Worm (Caenorhabditis elegans): ENCODE data around the gene klf-2.
A peak's percentile ranks its signal among the peaks of the same experiment; 100 is the strongest.

The klf-2 gene

ce11 chrV:20727458-20727857 lies 42.0 kb downstream of the klf-2 start:
- TF ChIP-seq fos-1 (tag; optimal IDR thresholded peaks at IDR 0.05), result no peak
- TF ChIP-seq ceh-82 (tag; optimal IDR thresholded peaks at IDR 0.05), result no peak
- TF ChIP-seq sem-4 (tag; optimal IDR thresholded peaks at IDR 0.05), result no peak
- TF ChIP-seq mab-5 (tag; optimal IDR thresholded peaks at IDR 0.05), result no peak
- TF ChIP-seq ztf-4 (tag; optimal IDR thresholded peaks at IDR 0.05), result no peak
- TF ChIP-seq nhr-6 (tag; optimal IDR thresholded peaks at IDR 0.05), result no peak
- TF ChIP-seq aly-2 (tag; optimal IDR thresholded peaks at IDR 0.05), result no peak
- no peak for TF ChIP-seq sma-9 (GFP tag; optimal IDR thresholded peaks at IDR 0.05)
- TF ChIP-seq sma-9 (tag; optimal IDR thresholded peaks at IDR 0.05), result no peak

- TF ChIP-seq crh-2 (tag; optimal IDR thresholded peaks at IDR 0.05) (peak; percentile 86), C34F6.9 (tag; optimal IDR thresholded peaks at IDR 0.05) (peak; percentile 68), lin-13 (GFP tag; optimal IDR thresholded peaks at IDR 0.05) (peak; percentile 37), nhr-23 (tag; optimal IDR thresholded peaks at IDR 0.05) (no peak), alr-1 (tag; optimal IDR thresholded peaks at IDR 0.05) (no peak), ceh-16 (tag; optimal IDR thresholded peaks at IDR 0.05) (no peak), nhr-11 (tag; optimal IDR thresholded peaks at IDR 0.05) (no peak), egl-27 (tag; optimal IDR thresholded peaks at IDR 0.05) (no peak), blmp-1 (tag; optimal IDR thresholded peaks at IDR 0.05; ENCODE audit: insufficient read depth) (no peak), ZK546.5 (tag; optimal IDR thresholded peaks at IDR 0.05) (no peak), dmd-4 (tag; optimal IDR thresholded peaks at IDR 0.05) (no peak), fos-1 (tag; optimal IDR thresholded peaks at IDR 0.05) (peak; percentile 69), nhr-10 (tag; optimal IDR thresholded peaks at IDR 0.05) (no peak), gmeb-1 (tag; optimal IDR thresholded peaks at IDR 0.05) (peak; percentile 49), lsy-2 (tag; optimal IDR thresholded peaks at IDR 0.05) (peak in 1 of 2 experiments; percentile 2), nhr-21 (tag; optimal IDR thresholded peaks at IDR 0.05) (no peak), unc-62 (GFP tag; optimal IDR thresholded peaks at IDR 0.05) (no peak), R02D3.7 (tag; optimal IDR thresholded peaks at IDR 0.05) (no peak), mab-5 (tag; optimal IDR thresholded peaks at IDR 0.05) (peak; percentile 15), nhr-129 (tag; optimal IDR thresholded peaks at IDR 0.05) (peak; percentile 56), sma-3 (GFP tag; optimal IDR thresholded peaks at IDR 0.05) (peak; percentile 54), elt-3 (tag; optimal IDR thresholded peaks at IDR 0.05) (no peak), ama-1 (optimal IDR thresholded peaks at IDR 0.05) (no peak), ztf-11 (tag; optimal IDR thresholded peaks at IDR 0.05) (no peak), F13H6.1 (tag; optimal IDR thresholded peaks at IDR 0.05) (peak; percentile 77), sem-4 (tag; optimal IDR thresholded peaks at IDR 0.05) (no peak), nhr-6 (tag; optimal IDR thresholded peaks at IDR 0.05) (peak; percentile 6), nhr-25 (tag; optimal IDR thresholded peaks at IDR 0.05) (peak; percentile 50), nhr-12 (tag; optimal IDR thresholded peaks at IDR 0.05) (no peak), lin-11 (tag; optimal IDR thresholded peaks at IDR 0.05) (no peak), sma-9 (GFP tag; optimal IDR thresholded peaks at IDR 0.05) (peak; percentile 95), sma-9 (tag; optimal IDR thresholded peaks at IDR 0.05) (no peak), zag-1 (tag; optimal IDR thresholded peaks at IDR 0.05) (peak; percentile 35), unc-55 (GFP tag; optimal IDR thresholded peaks at IDR 0.05) (peak; percentile 78), ztf-4 (tag; optimal IDR thresholded peaks at IDR 0.05) (no peak), elt-1 (tag; optimal IDR thresholded peaks at IDR 0.05) (no peak), mdl-1 (tag; optimal IDR thresholded peaks at IDR 0.05) (peak in 1 of 2 experiments; percentile 58), unc-39 (tag; optimal IDR thresholded peaks at IDR 0.05) (no peak), peb-1 (tag; optimal IDR thresholded peaks at IDR 0.05) (no peak)
Observed at ce11 chrV:20728763-20729350, 43.4 kb downstream of the klf-2 start, which contains the start of gene ipla-3. ipla-3 (minus strand) TSS chrV:20729272.

- TF ChIP-seq ama-1 (optimal IDR thresholded peaks at IDR 0.05) (no peak), lin-11 (tag; optimal IDR thresholded peaks at IDR 0.05) (no peak), egl-27 (tag; optimal IDR thresholded peaks at IDR 0.05) (no peak), sma-3 (GFP tag; optimal IDR thresholded peaks at IDR 0.05) (no peak), nhr-23 (tag; optimal IDR thresholded peaks at IDR 0.05) (no peak), nhr-10 (tag; optimal IDR thresholded peaks at IDR 0.05) (no peak), ztf-11 (tag; optimal IDR thresholded peaks at IDR 0.05) (no peak), R02D3.7 (tag; optimal IDR thresholded peaks at IDR 0.05) (no peak), sma-9 (GFP tag; optimal IDR thresholded peaks at IDR 0.05) (no peak), sma-9 (tag; optimal IDR thresholded peaks at IDR 0.05) (no peak)
Observed at ce11 chrV:20731787-20732186, 46.3 kb downstream of the klf-2 start, which contains the start of gene srxa-1. srxa-1 (plus strand) TSS chrV:20732087.
